Worm (Caenorhabditis elegans): ENCODE results near the gene parn-2.

DNA sequence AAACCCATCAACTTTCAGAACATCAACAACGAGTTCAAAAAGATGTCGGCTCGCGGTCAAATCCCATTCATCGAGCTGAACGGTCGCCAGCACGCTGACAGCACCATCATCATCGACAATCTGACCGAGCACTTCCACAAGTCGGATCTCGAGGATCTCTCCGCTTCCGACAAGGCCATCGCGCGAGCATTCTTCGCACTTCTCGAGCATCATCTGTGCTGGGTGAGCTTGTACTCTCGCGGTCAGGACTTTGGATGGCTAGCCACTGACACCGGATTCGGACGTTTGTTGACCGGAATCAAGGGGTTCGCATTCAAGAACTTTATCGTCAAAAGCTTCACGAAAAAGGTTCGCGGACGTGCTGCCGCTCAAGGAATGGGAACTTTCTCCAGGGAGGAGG is 8.4 kb upstream of the parn-2 start:
- TF ChIP-seq hlh-13 (GFP tag; optimal IDR thresholded peaks at IDR 0.05) (no peak), eyg-1 (tag; optimal IDR thresholded peaks at IDR 0.05) (no peak), nhr-11 (tag; optimal IDR thresholded peaks at IDR 0.05) (no peak)
